Worm (Caenorhabditis elegans) whole organism, L4 larva: ENCODE measurements around the gene lact-6.
A peak's percentile ranks its signal among the peaks of the same experiment; 100 is the strongest.

ENCODE experiments used
- F10B5.3 ChIP-seq: sonication (generic microtip); optimal IDR thresholded peaks from 2 replicates; lab custom pipeline; 2016; ENCODE audit warnings: mild to moderate bottlenecking, missing genetic modification characterization, missing compliant biosample characterization
- R02D3.7 ChIP-seq: fragments of 150-350 bp; sonication (generic microtip); optimal IDR thresholded peaks from 3 replicates; lab custom pipeline; 2014; ENCODE audit warnings: missing biosample characterization, missing genetic modification characterization
- T20F7.1 ChIP-seq: fragments of 200-800 bp; sonication (Bioruptor generic); optimal IDR thresholded peaks from 2 replicates; lab custom pipeline; 2018; ENCODE audit warnings: mild to moderate bottlenecking, missing genetic modification characterization, missing compliant biosample characterization
- Y105C5A.15 ChIP-seq: fragments of 200-800 bp; sonication (Bioruptor generic); IDR thresholded peaks from 2 replicates; pipeline ENCODE4 v1.3.6; 2022; ENCODE audit warnings: missing genetic modification characterization, missing compliant biosample characterization
- ZK337.2 ChIP-seq: fragments of 200-800 bp; sonication (Bioruptor generic); IDR thresholded peaks from 2 replicates; pipeline ENCODE4 v1.3.6; 2022; ENCODE audit warnings: missing genetic modification reagents, missing genetic modification characterization, missing compliant biosample characterization
- aly-2 ChIP-seq: sonication (generic microtip); optimal IDR thresholded peaks from 2 replicates; lab custom pipeline; 2018; ENCODE audit warnings: missing biosample characterization, missing genetic modification characterization
- ceh-62 ChIP-seq: sonication (generic microtip); optimal IDR thresholded peaks from 2 replicates; lab custom pipeline; 2017; ENCODE audit warnings: missing biosample characterization, missing genetic modification characterization
- ces-1 ChIP-seq: fragments of 150-350 bp; sonication (generic microtip); optimal IDR thresholded peaks from 4 replicates; lab custom pipeline; 2014; ENCODE audit warnings: missing biosample characterization, missing genetic modification reagents, missing genetic modification characterization
- cey-2 ChIP-seq: sonication (generic microtip); optimal IDR thresholded peaks from 3 replicates; lab custom pipeline; 2017; ENCODE audit warnings: missing genetic modification characterization, mild to moderate bottlenecking, missing compliant biosample characterization, antibody characterized with exemption, borderline replicate concordance; ENCODE audit not compliant: insufficient read depth
- ctbp-1 ChIP-seq: fragments of 200-800 bp; sonication (Bioruptor generic); IDR thresholded peaks from 2 replicates; pipeline ENCODE4 v1.3.6; 2022; ENCODE audit warnings: missing genetic modification reagents, missing genetic modification characterization, missing compliant biosample characterization
- daf-16 ChIP-seq, 3 experiments: sonication (generic microtip); optimal IDR thresholded peaks; 2 replicates each; lab custom pipeline; 2016 to 2017; ENCODE audit warnings: missing genetic modification characterization in 3 of 3, missing genetic modification reagents in 3 of 3, mild to moderate bottlenecking in 2 of 3, missing compliant biosample characterization in 2 of 3, missing biosample characterization in 1 of 3, moderate library complexity in 1 of 3
- daf-8 ChIP-seq: fragments of 200-800 bp; sonication (Bioruptor generic); IDR thresholded peaks from 2 replicates; pipeline ENCODE4 v1.3.6; 2022; ENCODE audit warnings: missing genetic modification characterization, missing compliant biosample characterization
- dmd-6 ChIP-seq: fragments of 200-800 bp; sonication (Bioruptor generic); IDR thresholded peaks from 2 replicates; pipeline ENCODE4 v1.3.6; 2022; ENCODE audit warnings: missing genetic modification reagents, missing genetic modification characterization, missing compliant biosample characterization
- dmd-8 ChIP-seq: fragments of 200-800 bp; sonication (Bioruptor generic); IDR thresholded peaks from 2 replicates; pipeline ENCODE4 v1.3.6; 2022; ENCODE audit warnings: missing genetic modification characterization, missing compliant biosample characterization
- dmd-9 ChIP-seq: fragments of 200-800 bp; sonication (Bioruptor generic); IDR thresholded peaks from 2 replicates; pipeline ENCODE4 v1.3.6; 2022; ENCODE audit warnings: missing genetic modification reagents, missing genetic modification characterization, missing compliant biosample characterization
- dpl-1 ChIP-seq: fragments of 150-350 bp; optimal IDR thresholded peaks from 2 replicates; lab custom pipeline; 2014; ENCODE audit warnings: missing biosample characterization, missing genetic modification reagents, missing genetic modification characterization
- duxl-1 ChIP-seq: sonication (generic microtip); optimal IDR thresholded peaks from 2 replicates; lab custom pipeline; 2016; ENCODE audit warnings: mild to moderate bottlenecking, missing genetic modification characterization, moderate library complexity, missing compliant biosample characterization; ENCODE audit not compliant: poor library complexity
- egl-27 ChIP-seq: sonication (generic microtip); optimal IDR thresholded peaks from 3 replicates; lab custom pipeline; 2017; ENCODE audit warnings: missing biosample characterization, missing genetic modification reagents, missing genetic modification characterization
- gei-8 ChIP-seq: fragments of 200-800 bp; sonication (Bioruptor generic); optimal IDR thresholded peaks from 2 replicates; lab custom pipeline; 2018; ENCODE audit warnings: mild to moderate bottlenecking, missing genetic modification characterization, missing compliant biosample characterization
- hif-1 ChIP-seq, 2 experiments: sonication (generic microtip); optimal IDR thresholded peaks; 2 replicates each; lab custom pipeline; 2016 to 2017; ENCODE audit warnings: missing compliant biosample characterization in 2 of 2, missing genetic modification characterization in 2 of 2, missing genetic modification reagents in 2 of 2, missing genotype in 2 of 2, mild to moderate bottlenecking in 1 of 2
- hlh-11 ChIP-seq: fragments of 200-800 bp; sonication (Bioruptor generic); optimal IDR thresholded peaks from 2 replicates; lab custom pipeline; 2018; ENCODE audit warnings: mild to moderate bottlenecking, missing genetic modification characterization, missing compliant biosample characterization
- lim-7 ChIP-seq: fragments of 200-800 bp; sonication (Bioruptor generic); IDR thresholded peaks from 2 replicates; pipeline ENCODE4 v1.3.6; 2022; ENCODE audit warnings: missing genetic modification characterization, missing compliant biosample characterization
- lin-29 ChIP-seq: fragments of 200-800 bp; sonication (Bioruptor generic); IDR thresholded peaks from 2 replicates; pipeline ENCODE4 v1.3.6; 2022; ENCODE audit warnings: missing genetic modification reagents, missing genetic modification characterization, missing compliant biosample characterization
- lin-38 ChIP-seq: fragments of 200-800 bp; sonication (Bioruptor generic); IDR thresholded peaks from 2 replicates; pipeline ENCODE4 v1.3.6; 2022; ENCODE audit warnings: missing genetic modification reagents, missing genetic modification characterization, missing compliant biosample characterization
- lsy-2 ChIP-seq, 2 experiments: fragments of 150-350 bp in 1 of 2; sonication (generic microtip) in 1 of 2; optimal IDR thresholded peaks; 2 replicates each; lab custom pipeline; 2014 to 2017; ENCODE audit warnings: missing biosample characterization in 2 of 2, missing genetic modification characterization in 2 of 2
- mdl-1 ChIP-seq, 2 experiments: fragments of 150-350 bp in 1 of 2; sonication (generic microtip) in 1 of 2; optimal IDR thresholded peaks; 2 replicates each; lab custom pipeline; 2014 to 2017; ENCODE audit warnings: missing biosample characterization in 2 of 2, missing genetic modification characterization in 2 of 2
- mdt-29 ChIP-seq: fragments of 200-800 bp; sonication (Bioruptor generic); IDR thresholded peaks from 2 replicates; pipeline ENCODE4 v1.3.6; 2022; ENCODE audit warnings: missing genetic modification reagents, missing genetic modification characterization, missing compliant biosample characterization
- mxl-2 ChIP-seq: fragments of 200-800 bp; sonication (Bioruptor generic); conservative IDR thresholded peaks from 2 replicates; pipeline ENCODE4 v1.3.6; 2022; ENCODE audit warnings: missing genetic modification reagents, missing genetic modification characterization, missing compliant biosample characterization
- mxl-3 ChIP-seq: fragments of 200-800 bp; sonication (Bioruptor generic); optimal IDR thresholded peaks from 2 replicates; lab custom pipeline; 2018; ENCODE audit warnings: mild to moderate bottlenecking, missing genetic modification characterization, missing compliant biosample characterization
- nhr-237 ChIP-seq: sonication (generic microtip); optimal IDR thresholded peaks from 2 replicates; lab custom pipeline; 2017; ENCODE audit warnings: missing biosample characterization, missing genetic modification characterization
- nhr-28 ChIP-seq: fragments of 150-350 bp; optimal IDR thresholded peaks from 2 replicates; lab custom pipeline; 2014; ENCODE audit warnings: missing biosample characterization, missing genetic modification characterization
- nhr-6 ChIP-seq: fragments of 150-350 bp; optimal IDR thresholded peaks from 2 replicates; lab custom pipeline; 2014; ENCODE audit warnings: missing biosample characterization, missing genetic modification characterization
- nhr-76 ChIP-seq: fragments of 150-350 bp; optimal IDR thresholded peaks from 2 replicates; lab custom pipeline; 2014; ENCODE audit warnings: missing biosample characterization, missing genetic modification characterization
- nhr-77 ChIP-seq: fragments of 150-350 bp; optimal IDR thresholded peaks from 2 replicates; lab custom pipeline; 2014; ENCODE audit warnings: missing biosample characterization, missing genetic modification characterization
- pqm-1 ChIP-seq: sonication (generic microtip); optimal IDR thresholded peaks from 2 replicates; lab custom pipeline; 2017; ENCODE audit warnings: missing biosample characterization, missing genetic modification characterization
- set-16 ChIP-seq: fragments of 200-800 bp; sonication (Bioruptor generic); IDR thresholded peaks from 2 replicates; pipeline ENCODE4 v1.3.6; 2022; ENCODE audit warnings: missing genetic modification reagents, missing genetic modification characterization, missing compliant biosample characterization
- spr-3 ChIP-seq: fragments of 200-800 bp; sonication (Bioruptor generic); optimal IDR thresholded peaks from 2 replicates; lab custom pipeline; 2018; ENCODE audit warnings: mild to moderate bottlenecking, missing genetic modification characterization, missing compliant biosample characterization
- tag-97 ChIP-seq: fragments of 200-800 bp; sonication (Bioruptor generic); IDR thresholded peaks from 2 replicates; pipeline ENCODE4 v1.3.6; 2022; ENCODE audit warnings: missing genetic modification characterization, missing compliant biosample characterization
- tra-1 ChIP-seq: fragments of 200-800 bp; sonication (Bioruptor generic); IDR thresholded peaks from 2 replicates; pipeline ENCODE4 v1.3.6; 2022; ENCODE audit warnings: missing genetic modification reagents, missing genetic modification characterization, missing compliant biosample characterization
- zfp-3 ChIP-seq: fragments of 200-800 bp; sonication (Bioruptor generic); conservative IDR thresholded peaks from 2 replicates; pipeline ENCODE4 v1.3.6; 2022; ENCODE audit warnings: missing genetic modification reagents, missing genetic modification characterization, missing compliant biosample characterization

lact-6 gene

DNA sequence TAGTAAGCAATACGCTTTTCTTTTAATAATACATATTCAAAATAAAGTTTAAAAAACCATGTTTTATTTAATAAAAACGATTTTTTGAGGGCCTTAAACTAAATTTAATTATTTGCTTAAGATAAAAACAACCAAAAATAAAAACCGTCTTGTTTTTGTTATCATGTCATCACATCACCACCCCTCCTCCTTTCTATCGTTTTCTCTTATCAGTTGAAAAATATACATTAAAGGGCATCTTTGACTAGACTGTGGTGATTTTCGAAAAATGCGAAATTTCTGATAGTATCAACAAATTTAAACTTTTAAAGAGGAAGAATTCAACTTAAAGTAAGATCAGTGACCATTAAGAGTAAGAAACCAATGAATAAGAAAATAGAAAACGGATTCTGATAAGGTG lies 25.1 kb downstream of the lact-6 start (continued):
- TF ChIP-seq lim-7 (GFP tag; lab: Robert Waterston, UW) (no peak), mdl-1 (tag; optimal IDR thresholded peaks at IDR 0.05; lab: Kevin White, UChicago) (no peak), cey-2 (tag; lab: Kevin White, UChicago) (no peak), nhr-77 (peak; percentile 60), ceh-62 (tag; lab: Kevin White, UChicago) (no peak), nhr-6 (tag; lab: Kevin White, UChicago) (no peak), Y105C5A.15 (GFP tag; lab: Robert Waterston, UW) (no peak), mxl-2 (no peak), daf-16 (GFP tag; optimal IDR thresholded peaks at IDR 0.05; lab: Kevin White, UChicago) (no peak), daf-16 (tag; optimal IDR thresholded peaks at IDR 0.05; lab: Kevin White, UChicago) (peak; percentile 82), hif-1 (tag; optimal IDR thresholded peaks at IDR 0.05; lab: Kevin White, UChicago) (no peak), egl-27 (no peak), spr-3 (GFP tag; lab: Kevin White, UChicago) (no peak), R02D3.7 (tag; lab: Kevin White, UChicago) (no peak), F10B5.3 (no peak), tra-1 (GFP tag; lab: Robert Waterston, UW) (no peak), dpl-1 (GFP tag; lab: Kevin White, UChicago) (no peak), zfp-3 (GFP tag; lab: Robert Waterston, UW) (no peak), nhr-237 (tag; lab: Kevin White, UChicago) (no peak), dmd-6 (no peak; the same call in 1 of the 2 replicates), daf-8 (GFP tag; lab: Robert Waterston, UW) (no peak), lin-29 (GFP tag; lab: Robert Waterston, UW) (no peak), set-16 (no peak), lin-38 (no peak), tag-97 (GFP tag; lab: Robert Waterston, UW) (no peak), gei-8 (GFP tag; lab: Kevin White, UChicago) (no peak), aly-2 (tag; lab: Kevin White, UChicago) (no peak), mxl-3 (GFP tag; lab: Kevin White, UChicago) (no peak), ctbp-1 (no peak), ZK337.2 (GFP tag; lab: Robert Waterston, UW) (no peak), dmd-9 (GFP tag; lab: Robert Waterston, UW) (no peak), nhr-76 (no peak), hlh-11 (tag; lab: Kevin White, UChicago) (no peak), lsy-2 (tag; optimal IDR thresholded peaks at IDR 0.05; lab: Kevin White, UChicago) (no peak), nhr-28 (tag; lab: Kevin White, UChicago) (peak; percentile 56), duxl-1 (no peak), T20F7.1 (no peak)

- TF ChIP-seq nhr-28 (tag; lab: Kevin White, UChicago) (peak; percentile 34), daf-16 (GFP tag; optimal IDR thresholded peaks at IDR 0.05; lab: Kevin White, UChicago) (no peak), daf-16 (tag; optimal IDR thresholded peaks at IDR 0.05; lab: Kevin White, UChicago) (peak; percentile 55), ces-1 (GFP tag; lab: Kevin White, UChicago) (no peak), dmd-8 (no peak), pqm-1 (tag; lab: Kevin White, UChicago) (peak; percentile 40), mdt-29 (GFP tag; lab: Robert Waterston, UW) (no peak)
These were observed 25.7 kb downstream of the lact-6 start, which contains the start of gene pmp-4 for ce11 chrIV:17405530-17405929. Gene pmp-4 (minus strand): TSS chrIV:17405630.
